Fruit fly (Drosophila melanogaster) whole organism, larva: ENCODE results near the gene Tcs3.

Experiments
- noc ChIP-seq: fragments of 200-800 bp; sonication (Bioruptor generic); optimal IDR thresholded peaks from 3 replicates; lab custom pipeline; 2019; ENCODE audit warnings: missing biosample characterization, mild to moderate bottlenecking, missing genetic modification characterization, moderate library complexity

Gene Tcs3

dm6 chr3L:16351770-16352429 lies at the start of gene Tcs3, which contains the start of gene Golgin104:
Gene Tcs3 (plus strand): TSS chr3L:16351991.
Gene Golgin104 (minus strand): TSS chr3L:16351951.
- TF ChIP-seq noc (tag; lab: Kevin White, UChicago), result no peak

dm6 chr3L:16303078-16303477 lies 48.7 kb upstream of the Tcs3 start, which contains the start of gene CG13044:
Gene CG13044 (minus strand): TSS chr3L:16303178.
- TF ChIP-seq noc (tag; lab: Kevin White, UChicago), result no peak

dm6 chr3L:16303982-16304381 lies 47.8 kb upstream of the Tcs3 start, which contains the start of gene CG43249:
Gene CG43249 (plus strand): TSS chr3L:16304282.
- TF ChIP-seq noc (tag; lab: Kevin White, UChicago), result no peak

- TF ChIP-seq noc (tag; lab: Kevin White, UChicago), result no peak
Observed at dm6 chr3L:16305820-16306650, 45.8 kb upstream of the Tcs3 start, which contains the start of the genes CG13043 and CG13063. Gene CG13043 (minus strand): TSS chr3L:16305870. Gene CG13063 (plus strand): TSS chr3L:16306600.

dm6 chr3L:16308380-16308779 lies 43.4 kb upstream of the Tcs3 start, which contains the start of gene CG13042:
Gene CG13042 (minus strand): TSS chr3L:16308480.
- TF ChIP-seq noc (tag; lab: Kevin White, UChicago), result no peak

- TF ChIP-seq noc (tag; lab: Kevin White, UChicago), result peak; percentile 61
Observed at dm6 chr3L:16309972-16310371, 41.8 kb upstream of the Tcs3 start.

dm6 chr3L:16313985-16314384 lies 37.8 kb upstream of the Tcs3 start, which contains the start of gene CG13062:
Gene CG13062 (plus strand): TSS chr3L:16314285.
- TF ChIP-seq noc (tag; lab: Kevin White, UChicago), result no peak

- no peak for TF ChIP-seq noc (tag; lab: Kevin White, UChicago)
Observed at dm6 chr3L:16317724-16318123, 34.1 kb upstream of the Tcs3 start, which contains the start of gene Nplp3. Gene Nplp3 (plus strand): TSS chr3L:16318024.

dm6 chr3L:16319399-16319906 lies 32.3 kb upstream of the Tcs3 start, which contains the start of the genes CG13041 and CG13060:
Gene CG13041 (minus strand): TSS chr3L:16319526.
Gene CG13060 (plus strand): TSS chr3L:16319856.
- TF ChIP-seq noc (tag; lab: Kevin White, UChicago), result no peak

dm6 chr3L:16321172-16321571 lies 30.6 kb upstream of the Tcs3 start, which contains the start of gene CG42718:
Gene CG42718 (minus strand): TSS chr3L:16321272.
- TF ChIP-seq noc (tag; lab: Kevin White, UChicago), result no peak

- no peak for TF ChIP-seq noc (tag; lab: Kevin White, UChicago)
Observed at dm6 chr3L:16323372-16323771, 28.4 kb upstream of the Tcs3 start, which contains the start of gene CG13059. Gene CG13059 (plus strand): TSS chr3L:16323672.

- TF ChIP-seq noc (tag; lab: Kevin White, UChicago), result no peak
Observed at dm6 chr3L:16326657-16327056, 25.1 kb upstream of the Tcs3 start, which contains the start of the genes CG13040 and CG13039. Gene CG13040 (minus strand): TSS chr3L:16326757. Gene CG13039 (minus strand): TSS chr3L:16326762.

- no peak for TF ChIP-seq noc (tag; lab: Kevin White, UChicago)
Observed at dm6 chr3L:16327776-16328175, 24.0 kb upstream of the Tcs3 start, which contains the start of gene CG13038. Gene CG13038 (minus strand): TSS chr3L:16327893.

dm6 chr3L:16328207-16328891 lies 23.4 kb upstream of the Tcs3 start, which contains the start of gene CG13058:
Gene CG13058 (plus strand): TSS chr3L:16328841.
- peak; percentile 75 for TF ChIP-seq noc (tag; lab: Kevin White, UChicago)

dm6 chr3L:16329495-16329894 lies 22.3 kb upstream of the Tcs3 start, which contains the start of gene CG33061:
Gene CG33061 (plus strand): TSS chr3L:16329795.
- no peak for TF ChIP-seq noc (tag; lab: Kevin White, UChicago)
